Worm (Caenorhabditis elegans): ENCODE results near the gene pink-1.

DNA sequence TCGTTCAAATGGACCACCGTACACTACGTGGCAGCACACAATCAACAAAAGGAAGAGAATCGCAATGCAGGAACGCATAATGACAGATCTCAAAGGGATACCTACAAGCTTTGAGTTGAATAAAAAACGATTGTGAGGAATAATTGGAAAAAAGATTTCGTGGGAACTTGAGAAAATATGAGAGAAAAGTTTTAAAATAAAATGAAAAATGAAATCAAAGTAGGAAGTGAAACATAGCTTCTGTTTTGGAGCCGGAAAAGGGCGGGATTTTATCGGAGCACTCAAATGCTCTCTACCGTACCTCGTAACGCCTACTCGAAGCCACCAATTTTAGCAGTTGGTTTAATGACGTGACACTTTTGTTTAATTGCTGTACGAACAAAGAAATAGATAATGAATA, 50.7 kb downstream of the pink-1 start, which contains the start of gene F09E5.14:
- TF ChIP-seq tab-1 (GFP tag; IDR thresholded peaks at IDR 0.05) (no peak), cog-1 (tag; optimal IDR thresholded peaks at IDR 0.05) (no peak), ref-1 (GFP tag; conservative IDR thresholded peaks at IDR 0.05) (no peak), T22C8.4 (GFP tag; IDR thresholded peaks at IDR 0.05) (no peak), klf-2 (GFP tag; conservative IDR thresholded peaks at IDR 0.05) (no peak), med-1 (GFP tag; optimal IDR thresholded peaks at IDR 0.05; ENCODE audit: insufficient read depth) (no peak)

Measured in whole organism, midembryonic.